Fruit fly (Drosophila melanogaster) whole organism, larva: ENCODE results near the gene CheA84a.

Source experiments
- noc ChIP-seq: fragments of 200-800 bp; sonication (Bioruptor generic); optimal IDR thresholded peaks from 3 replicates; lab custom pipeline; 2019; ENCODE audit warnings: missing biosample characterization, mild to moderate bottlenecking, missing genetic modification characterization, moderate library complexity

The CheA84a gene

dm6 chr3R:8190866-8191265, 13.8 kb downstream of the CheA84a start:
- TF ChIP-seq noc (tag; lab: Kevin White, UChicago) = no peak

DNA sequence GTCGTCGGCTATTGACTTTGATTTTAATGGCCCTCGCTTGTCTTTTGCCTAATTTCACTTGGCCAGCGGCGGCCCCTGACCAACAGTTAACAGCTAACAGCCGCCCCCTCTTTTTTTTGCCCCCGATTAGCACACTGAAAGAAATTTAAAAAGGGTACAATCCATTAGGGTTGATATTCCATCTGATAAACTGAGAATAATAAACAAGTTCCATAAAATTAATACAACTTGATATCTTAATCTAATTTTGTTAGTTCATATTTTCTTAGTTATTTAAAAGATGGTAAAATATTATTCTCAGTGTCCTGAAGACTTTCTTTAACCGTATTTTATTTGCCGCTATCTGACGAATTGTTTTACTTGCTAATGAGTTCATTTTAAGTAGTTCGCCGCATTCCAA, 15.2 kb downstream of the CheA84a start:
- peak; percentile 7 for TF ChIP-seq noc (tag; lab: Kevin White, UChicago)

dm6 chr3R:8187446-8188133, 17.0 kb downstream of the CheA84a start:
- TF ChIP-seq noc (tag; lab: Kevin White, UChicago) = no peak

- TF ChIP-seq noc (tag; lab: Kevin White, UChicago) = peak; percentile 35
Observed at dm6 chr3R:8183502-8183901, 21.1 kb downstream of the CheA84a start.

DNA sequence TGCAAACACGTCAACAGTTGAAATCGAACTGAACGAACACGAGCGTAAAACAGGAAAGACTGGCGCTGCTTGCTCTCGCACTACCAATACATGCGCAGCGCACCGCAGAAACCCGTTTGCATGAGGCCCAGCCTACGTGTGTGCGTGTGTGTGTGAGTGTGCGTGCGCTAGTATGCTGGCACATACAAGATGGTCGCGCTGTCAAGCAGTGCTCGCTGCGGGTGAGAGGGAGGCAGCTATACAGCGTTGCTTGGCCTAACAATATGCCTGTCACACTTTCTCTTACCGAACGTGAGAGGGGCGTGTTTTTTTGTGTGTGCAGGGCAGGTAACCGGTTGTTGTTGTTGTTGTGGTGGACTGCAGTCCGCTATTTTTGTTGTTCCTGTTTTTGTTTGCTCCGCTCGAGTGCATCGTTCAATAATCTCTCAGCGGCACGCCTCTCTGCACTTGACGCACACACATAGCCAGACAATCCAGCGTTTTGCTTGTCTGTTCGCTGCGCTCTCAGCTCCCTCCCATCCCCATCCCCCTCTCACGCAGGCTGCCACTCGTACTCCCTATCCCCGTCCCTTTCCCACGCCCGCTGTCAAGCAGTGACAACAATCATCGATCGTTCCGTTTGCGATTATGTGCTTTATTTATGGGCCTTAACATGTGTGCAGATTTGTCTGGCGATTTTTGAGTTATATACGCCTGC, 23.1 kb downstream of the CheA84a start, which contains the start of gene grn:
TSS of gene grn (minus strand) at position 33 of the 697 bp plus-strand sequence.
- TF ChIP-seq noc (tag; lab: Kevin White, UChicago) = peak; percentile 29

DNA sequence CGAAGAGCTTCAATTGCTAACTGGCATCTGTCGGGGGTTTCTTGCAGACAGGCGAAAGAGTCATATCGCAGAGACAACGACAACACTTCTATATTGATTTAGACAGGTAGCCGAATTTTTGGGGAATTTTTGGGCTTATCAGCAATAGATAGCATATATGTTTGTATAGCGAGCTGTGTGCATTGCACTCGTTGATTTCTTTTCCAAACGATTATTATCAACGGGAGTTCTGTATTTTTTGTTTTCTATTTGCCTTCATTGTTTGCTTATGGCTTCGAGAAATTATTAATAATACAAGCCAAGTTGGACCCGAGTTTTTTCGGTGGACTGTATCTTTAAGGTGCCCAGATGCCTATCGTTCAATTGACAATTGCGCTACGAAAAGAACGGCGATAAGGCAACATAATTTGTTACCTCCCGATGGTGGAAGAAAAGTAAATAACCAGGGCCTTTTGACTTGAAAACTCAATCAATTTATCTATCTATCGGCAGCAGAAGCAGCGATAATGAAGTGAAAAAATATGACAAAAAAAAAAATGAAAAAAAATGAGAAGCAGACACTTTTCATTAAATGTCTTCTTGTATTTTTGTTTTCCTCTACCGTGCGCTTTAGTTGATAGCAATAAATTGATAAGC, 24.1 kb downstream of the CheA84a start:
- TF ChIP-seq noc (tag; lab: Kevin White, UChicago) = peak; percentile 32

- peak; percentile 58 for TF ChIP-seq noc (tag; lab: Kevin White, UChicago)
Observed at dm6 chr3R:8176058-8176673, 28.5 kb downstream of the CheA84a start.

DNA sequence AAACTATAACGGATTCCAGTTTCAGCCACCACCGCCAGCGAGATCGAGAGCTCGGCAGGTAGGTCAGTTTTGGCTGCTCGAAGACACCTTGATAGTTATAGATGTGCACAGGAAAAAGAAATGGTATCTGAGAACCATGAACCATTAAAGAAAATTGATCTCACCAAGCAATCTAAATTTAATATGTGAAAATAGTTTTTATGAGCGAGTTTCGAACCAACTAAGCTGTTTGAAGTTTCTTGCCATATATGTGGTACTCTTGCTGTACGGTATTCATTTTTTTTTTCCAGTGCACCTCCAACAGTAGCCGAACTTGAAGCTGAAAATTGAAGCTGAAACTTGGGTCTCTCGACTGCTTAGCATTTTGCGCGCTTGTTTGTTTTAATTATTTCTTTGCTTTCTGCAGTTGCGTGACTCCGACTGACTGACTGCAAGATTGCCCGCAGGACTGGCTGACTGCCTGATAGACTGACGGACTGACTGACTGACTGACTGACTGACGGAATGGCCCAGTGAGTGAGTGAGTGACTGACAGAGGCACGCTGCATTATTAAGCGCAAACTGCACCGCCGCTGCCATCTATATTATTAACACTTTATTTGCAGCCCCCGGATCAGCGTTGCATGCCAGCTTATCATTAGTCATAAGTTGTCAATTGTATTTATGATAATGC, 33.0 kb downstream of the CheA84a start:
- TF ChIP-seq noc (tag; lab: Kevin White, UChicago) = no peak

DNA sequence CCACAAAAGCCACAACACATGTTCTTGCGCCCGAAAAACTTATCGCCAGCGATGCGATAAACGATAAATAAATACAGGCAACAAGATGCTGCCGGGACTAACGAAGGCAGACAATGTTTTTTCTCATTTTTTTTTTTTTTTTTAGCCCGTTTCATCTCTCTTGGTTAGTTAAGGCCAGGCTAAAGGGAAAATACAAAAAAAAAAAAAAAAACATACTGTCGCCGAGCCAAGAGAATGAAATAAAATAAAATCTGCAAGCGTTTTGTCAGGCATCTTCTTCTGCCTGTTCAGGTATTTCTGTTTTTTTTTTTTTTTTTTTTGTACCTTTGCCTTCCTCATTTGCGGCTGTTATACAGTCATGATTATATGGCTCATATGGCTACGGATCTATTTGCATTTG, 39.8 kb downstream of the CheA84a start:
- no peak for TF ChIP-seq noc (tag; lab: Kevin White, UChicago)

- no peak for TF ChIP-seq noc (tag; lab: Kevin White, UChicago)
Observed at dm6 chr3R:8160056-8161017, 44.3 kb downstream of the CheA84a start.

DNA sequence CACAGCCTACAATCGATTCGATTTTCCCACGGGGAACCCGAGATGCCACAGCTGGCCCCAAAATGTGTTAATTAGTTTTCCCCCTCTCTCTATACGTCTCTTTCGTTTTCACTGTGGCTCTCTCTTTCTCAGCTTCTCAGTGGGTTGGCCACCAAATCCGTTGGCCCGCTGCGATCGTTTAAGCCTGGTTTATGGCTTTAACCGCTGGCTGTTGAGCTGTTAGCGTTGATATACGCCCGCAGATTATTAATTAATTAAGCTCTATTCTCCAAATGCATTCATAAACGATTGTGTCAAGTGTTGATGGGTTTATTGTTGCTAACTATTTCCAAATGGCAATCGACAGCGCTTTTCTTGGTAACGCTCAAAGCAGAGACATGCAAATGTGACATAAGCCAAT, 46.3 kb downstream of the CheA84a start:
- TF ChIP-seq noc (tag; lab: Kevin White, UChicago) = no peak

DNA sequence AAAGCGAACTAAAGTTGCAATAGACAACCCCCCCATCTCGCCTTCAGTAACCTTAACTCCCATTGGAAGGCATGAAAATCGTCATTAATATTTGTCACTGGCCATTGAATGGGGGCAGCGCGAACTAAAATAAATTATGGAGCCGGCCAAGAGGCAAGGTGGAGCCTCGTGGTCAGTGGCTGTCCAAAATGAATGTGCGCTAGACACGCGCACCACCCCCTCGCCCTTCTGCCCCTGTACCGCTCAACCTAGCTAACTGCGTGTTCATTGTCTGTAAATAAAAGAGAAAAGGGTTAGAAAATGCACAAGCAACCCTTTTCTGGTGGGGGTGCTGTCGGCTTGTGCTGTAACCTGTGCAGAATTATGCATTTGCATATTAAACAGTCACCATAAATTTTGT, 47.4 kb downstream of the CheA84a start:
- TF ChIP-seq noc (tag; lab: Kevin White, UChicago) = no peak

DNA sequence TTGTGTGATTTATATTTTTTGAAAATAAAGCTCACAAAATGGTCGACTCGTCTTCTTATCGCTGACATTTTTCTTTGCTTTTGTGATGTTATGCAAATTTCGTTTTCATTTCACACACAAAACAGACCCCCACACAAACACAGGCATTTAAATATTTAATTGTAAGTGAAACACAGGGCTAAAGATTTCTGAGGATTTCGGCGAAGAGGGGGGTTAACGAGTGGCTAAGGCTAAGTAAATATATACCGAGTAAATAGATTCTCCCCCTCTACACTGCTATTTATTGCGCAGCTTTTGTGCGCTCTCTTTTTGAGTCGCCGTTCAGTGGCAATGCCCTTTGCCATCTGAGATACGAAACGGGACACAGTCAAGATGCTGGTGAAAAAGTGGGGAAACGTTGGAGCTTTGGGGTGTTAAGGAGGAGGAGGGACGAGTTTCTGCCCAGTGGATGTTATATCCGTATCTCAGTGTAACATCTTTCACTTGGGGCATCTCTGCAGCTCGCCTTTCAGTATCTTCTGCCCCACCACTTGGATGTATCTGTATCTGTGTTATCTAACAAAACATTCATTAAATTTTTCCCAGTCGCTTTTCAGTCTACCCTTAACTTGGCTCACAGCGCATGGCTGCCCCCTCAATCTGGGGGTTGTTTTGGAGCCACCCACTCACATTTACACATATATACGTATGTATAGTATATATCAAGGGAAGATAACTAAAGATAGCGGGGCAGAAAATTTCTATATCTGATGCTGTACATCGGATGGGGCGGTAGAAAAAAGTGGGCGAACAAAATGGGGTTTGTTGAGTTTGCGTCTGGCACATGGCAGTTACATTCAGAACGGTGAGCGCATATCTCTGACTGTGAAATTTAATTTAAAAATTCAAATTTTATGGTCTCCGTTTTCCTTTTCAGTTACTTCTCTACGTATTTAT, 48.6 kb downstream of the CheA84a start:
- no peak for TF ChIP-seq noc (tag; lab: Kevin White, UChicago)
